Fruit fly (Drosophila melanogaster) Kc167 (cell line): Measurements from ENCODE around the gene CDase.

Experiments used
- Myc ChIP-seq: fragments of >200 bp; optimal IDR thresholded peaks from 2 replicates; lab custom pipeline; 2017; ENCODE audit warnings: missing external identifiers
- Sin3A ChIP-seq: fragments of >200 bp; optimal IDR thresholded peaks from 2 replicates; lab custom pipeline; 2018; ENCODE audit warnings: missing external identifiers
- h ChIP-seq: fragments of >200 bp; optimal IDR thresholded peaks from 3 replicates; lab custom pipeline; 2018; ENCODE audit warnings: missing external identifiers
- insv ChIP-seq: fragments of >200 bp; optimal IDR thresholded peaks from 3 replicates; lab custom pipeline; 2018; ENCODE audit warnings: missing external identifiers
- psq ChIP-seq: fragments of >200 bp; optimal IDR thresholded peaks from 2 replicates; lab custom pipeline; 2017; ENCODE audit warnings: missing external identifiers
- ttk ChIP-seq: sonication (Bioruptor generic); optimal IDR thresholded peaks from 2 replicates; lab custom pipeline; 2017; ENCODE audit warnings: missing external identifiers

The CDase gene

DNA sequence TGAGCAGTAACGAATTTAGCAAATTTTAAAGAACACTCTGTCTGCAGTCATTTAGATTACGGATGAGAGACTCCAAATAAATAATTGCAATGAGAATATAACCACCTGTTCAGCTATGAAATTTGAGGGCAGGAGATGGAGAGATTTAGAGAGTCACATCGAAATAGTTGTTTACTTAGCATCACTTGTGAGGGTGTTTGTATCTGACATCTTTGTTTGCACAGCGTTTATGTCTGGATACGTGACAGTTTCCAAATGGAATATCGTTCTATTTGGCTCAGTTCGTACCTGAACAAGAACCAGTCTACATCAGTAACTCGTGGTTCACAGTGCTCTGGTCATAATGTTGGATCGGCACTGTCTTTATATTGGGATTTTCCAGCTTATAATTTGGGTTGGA is 30.5 kb downstream of the CDase start, which contains the start of gene PH4alphaSG2:
TSS of gene PH4alphaSG2 (plus strand) at position 278 of the 400 bp plus-strand sequence.
- no peak for TF ChIP-seq Sin3A (lab: Kevin White, UChicago)
- no peak for TF ChIP-seq h (lab: Kevin White, UChicago)
- TF ChIP-seq Myc = no peak
- no peak for TF ChIP-seq ttk
- no peak for TF ChIP-seq insv (lab: Kevin White, UChicago)
- no peak for TF ChIP-seq psq (lab: Kevin White, UChicago)

DNA sequence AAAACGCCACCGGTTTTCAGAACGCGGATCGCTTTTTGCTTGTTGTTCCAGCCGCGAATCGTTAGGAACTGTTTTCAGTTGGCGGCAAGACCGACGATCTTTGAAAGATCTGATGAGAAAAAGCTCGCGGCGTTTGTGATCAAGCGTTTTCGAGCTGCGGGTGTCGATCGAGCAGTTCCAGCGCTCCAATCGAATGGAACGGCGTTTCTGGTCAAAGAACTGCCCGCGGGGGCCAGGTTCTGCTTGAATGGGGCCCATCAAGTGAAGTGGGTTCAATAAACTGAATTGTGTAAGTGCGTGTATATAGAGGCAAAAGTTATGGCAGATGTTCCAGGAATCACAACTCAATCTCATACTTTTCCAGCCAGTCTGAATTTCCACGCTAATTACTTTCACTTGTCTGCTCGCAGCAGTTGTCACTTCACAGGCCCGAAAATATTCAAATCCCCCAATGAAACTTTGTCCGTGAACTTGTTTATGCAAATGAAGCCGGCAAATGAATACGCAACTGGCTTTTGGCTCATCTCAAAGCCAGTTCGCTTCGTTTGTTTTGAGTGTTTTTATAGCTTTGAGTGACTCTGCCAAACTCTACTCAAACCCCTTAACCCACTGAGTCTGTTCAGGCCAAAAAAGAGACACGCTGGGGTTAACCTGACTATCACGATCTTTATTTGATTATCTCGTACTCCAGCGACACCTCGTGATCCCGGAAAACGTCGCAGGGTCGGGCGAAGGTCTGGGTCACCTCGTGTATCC is 37.0 kb downstream of the CDase start, which contains the start of gene PH4alphaMP:
TSS of gene PH4alphaMP (minus strand) at position 51 of the 756 bp plus-strand sequence.
- no peak for TF ChIP-seq Myc
- TF ChIP-seq h (lab: Kevin White, UChicago) = no peak
- TF ChIP-seq insv (lab: Kevin White, UChicago) = no peak
- no peak for TF ChIP-seq Sin3A (lab: Kevin White, UChicago)
- TF ChIP-seq psq (lab: Kevin White, UChicago) = no peak
- TF ChIP-seq ttk = no peak

DNA sequence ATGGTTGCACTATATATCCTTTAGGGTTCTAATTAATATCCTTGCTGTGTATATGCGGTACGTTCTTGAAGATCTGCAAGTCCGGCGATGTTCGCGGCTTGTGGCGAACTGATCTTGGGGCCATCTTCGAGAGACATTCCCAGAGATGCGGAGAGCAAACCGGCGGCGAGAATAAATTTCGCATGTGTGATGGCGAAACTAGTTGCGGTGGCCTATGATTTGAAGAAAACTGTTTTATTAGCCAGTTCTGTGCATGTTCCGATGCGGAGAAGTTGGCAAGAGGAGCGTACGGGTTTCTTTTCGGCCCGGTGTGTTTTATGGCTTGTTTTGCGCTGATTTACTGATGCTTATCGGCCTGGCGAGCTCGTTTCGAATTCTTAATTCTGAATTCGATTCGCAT is 40.9 kb downstream of the CDase start, which contains the start of gene PH4alphaNE1:
TSS of gene PH4alphaNE1 (minus strand) at position 101 of the 400 bp plus-strand sequence.
- TF ChIP-seq insv (lab: Kevin White, UChicago) (no peak), h (lab: Kevin White, UChicago) (no peak), psq (lab: Kevin White, UChicago) (no peak), ttk (no peak), Myc (no peak), Sin3A (lab: Kevin White, UChicago) (no peak)

DNA sequence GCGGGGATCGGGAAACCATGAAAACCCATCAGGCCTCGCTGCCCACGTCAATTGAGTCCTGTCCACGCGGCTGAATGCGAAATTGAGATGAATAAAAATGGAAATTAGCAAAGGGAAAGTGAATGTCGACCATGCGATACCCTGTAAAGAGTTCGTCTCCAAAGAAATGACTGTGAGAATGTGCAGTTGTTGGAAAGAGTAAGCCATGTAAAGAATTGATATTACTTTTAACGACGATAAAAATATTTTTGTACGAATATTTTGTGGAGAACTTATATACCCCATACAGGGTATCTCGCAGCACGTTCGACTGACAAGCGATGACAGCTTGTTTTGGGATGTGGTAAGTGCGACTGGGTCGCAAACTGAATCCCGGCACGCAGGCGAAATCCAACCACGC is 41.9 kb downstream of the CDase start:
- TF ChIP-seq Myc (no peak), insv (lab: Kevin White, UChicago) (no peak), psq (lab: Kevin White, UChicago) (no peak), h (lab: Kevin White, UChicago) (no peak), ttk (no peak), Sin3A (lab: Kevin White, UChicago) (no peak)

DNA sequence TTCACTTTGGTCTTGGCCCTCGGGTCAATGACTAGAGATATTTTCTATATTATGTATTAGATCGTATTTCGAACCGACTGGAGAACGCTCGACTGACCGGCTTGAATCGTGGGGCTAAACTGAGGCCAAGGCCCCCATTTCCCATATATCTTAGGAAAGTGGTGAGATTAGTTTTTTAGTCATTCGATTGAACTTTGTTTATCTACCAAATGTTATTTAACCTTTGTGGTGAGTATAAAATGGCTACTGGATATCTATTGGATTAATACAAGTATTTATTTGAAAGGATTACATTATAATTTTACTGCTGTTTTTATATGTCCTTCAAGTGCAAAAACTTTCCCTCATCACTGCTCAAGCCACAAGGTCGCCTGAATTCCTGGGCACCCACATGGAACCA is 44.1 kb downstream of the CDase start, which contains the start of gene CG31371:
TSS of gene CG31371 (minus strand) at position 101 of the 400 bp plus-strand sequence.
- TF ChIP-seq Myc (no peak), h (lab: Kevin White, UChicago) (no peak), insv (lab: Kevin White, UChicago) (no peak), ttk (no peak), Sin3A (lab: Kevin White, UChicago) (no peak), psq (lab: Kevin White, UChicago) (no peak)

DNA sequence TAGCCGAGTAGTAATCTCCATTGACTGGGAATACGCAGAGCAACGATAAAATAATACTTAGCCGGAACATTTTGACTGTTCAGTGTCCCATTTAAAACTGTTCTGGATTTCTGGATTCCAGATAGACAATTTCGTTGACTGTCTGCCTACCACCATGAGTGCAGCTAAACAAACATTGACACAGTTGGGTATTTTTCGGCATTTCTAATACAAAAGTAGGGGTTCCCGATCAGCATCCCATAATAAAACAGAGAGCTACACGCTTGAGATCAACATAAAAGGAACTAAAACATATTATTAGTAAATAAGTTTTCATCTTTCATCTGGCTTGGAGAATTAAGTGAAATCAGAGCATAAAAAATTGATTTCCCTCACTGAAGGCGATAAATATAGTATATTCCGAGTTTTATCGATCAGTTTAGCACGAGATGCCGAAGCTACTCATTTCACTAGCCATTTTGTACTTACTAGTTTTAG is 46.3 kb downstream of the CDase start, which contains the start of the genes PH4alphaSG1 and CG15539:
TSS of gene PH4alphaSG1 (minus strand) at position 101 of the 477 bp plus-strand sequence.
TSS of gene CG15539 (plus strand) at position 427 of the 477 bp plus-strand sequence.
- no peak for TF ChIP-seq Sin3A (lab: Kevin White, UChicago)
- no peak for TF ChIP-seq h (lab: Kevin White, UChicago)
- TF ChIP-seq ttk = no peak
- no peak for TF ChIP-seq psq (lab: Kevin White, UChicago)
- no peak for TF ChIP-seq insv (lab: Kevin White, UChicago)
- TF ChIP-seq Myc = no peak

DNA sequence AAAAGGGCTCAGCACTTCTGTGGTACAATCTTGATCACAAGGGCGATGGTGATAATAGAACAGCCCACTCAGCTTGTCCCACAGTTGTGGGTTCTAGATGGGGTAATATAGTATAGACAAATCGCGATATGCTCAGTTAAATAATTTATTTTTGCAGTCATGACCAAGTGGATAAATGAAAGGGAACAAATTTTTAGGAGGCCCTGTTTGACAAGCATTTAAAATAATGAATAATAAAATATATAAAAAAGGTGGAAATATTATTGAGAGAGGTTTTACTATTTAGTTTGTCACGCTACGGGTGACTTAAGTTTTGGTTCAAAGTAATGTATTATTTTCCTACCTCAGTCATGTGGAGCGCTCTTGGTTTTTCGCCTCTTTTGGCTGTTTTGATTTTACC is 48.4 kb downstream of the CDase start, which contains the start of gene CG34041:
TSS of gene CG34041 (plus strand) at position 301 of the 400 bp plus-strand sequence.
- no peak for TF ChIP-seq Sin3A (lab: Kevin White, UChicago)
- no peak for TF ChIP-seq psq (lab: Kevin White, UChicago)
- TF ChIP-seq Myc = no peak
- no peak for TF ChIP-seq h (lab: Kevin White, UChicago)
- no peak for TF ChIP-seq insv (lab: Kevin White, UChicago)
- TF ChIP-seq ttk = no peak

DNA sequence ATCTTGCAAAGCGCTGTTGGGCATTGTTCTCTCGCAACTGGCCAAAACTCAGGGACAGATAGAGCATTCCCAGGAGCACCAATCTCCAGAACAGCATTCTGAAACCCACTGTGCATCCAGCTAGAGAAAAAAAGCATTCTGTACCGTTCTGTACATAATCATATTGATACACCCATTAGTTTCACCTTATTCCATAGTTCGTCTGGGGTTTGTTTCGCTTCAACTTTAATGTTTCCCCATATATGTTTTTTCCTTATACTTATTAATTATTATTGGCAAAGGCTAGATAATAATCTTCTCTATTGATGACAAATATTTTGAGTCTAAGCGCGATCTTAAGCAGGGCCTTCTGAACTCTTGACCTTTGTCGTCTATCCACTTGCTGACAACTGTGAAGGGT is 52.8 kb downstream of the CDase start, which contains the start of gene PH4alphaNE2:
TSS of gene PH4alphaNE2 (minus strand) at position 101 of the 400 bp plus-strand sequence.
- TF ChIP-seq Sin3A (lab: Kevin White, UChicago) = no peak
- no peak for TF ChIP-seq h (lab: Kevin White, UChicago)
- TF ChIP-seq Myc = no peak
- TF ChIP-seq insv (lab: Kevin White, UChicago) = no peak
- no peak for TF ChIP-seq psq (lab: Kevin White, UChicago)
- TF ChIP-seq ttk = no peak

DNA sequence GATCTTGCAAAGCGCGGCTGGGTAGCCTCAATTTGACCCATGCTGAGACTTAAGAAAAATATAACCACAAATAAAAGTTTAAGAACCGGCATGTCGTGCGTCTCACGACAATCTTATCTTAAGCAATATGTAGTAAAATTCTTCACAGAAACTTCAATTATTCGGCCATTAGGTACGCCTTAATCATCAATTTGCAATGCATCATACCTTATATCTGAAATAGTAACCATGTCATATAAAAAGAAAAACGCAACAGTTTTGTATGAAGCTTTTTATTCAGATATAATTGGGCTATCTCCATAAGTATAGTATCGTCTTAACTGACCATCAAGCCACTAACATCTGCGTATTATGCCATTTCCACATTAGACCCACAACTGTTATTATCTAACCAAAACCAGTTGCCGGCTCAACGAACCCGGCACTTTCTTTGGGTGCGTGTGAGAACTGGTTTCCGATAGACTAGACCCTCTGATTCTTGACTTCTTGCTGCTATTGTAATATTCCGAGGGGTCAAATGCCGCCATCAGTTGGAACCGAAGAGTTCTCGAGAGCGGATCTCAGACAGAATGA is 55.0 kb downstream of the CDase start, which contains the start of the genes CG31524 and CG9698:
TSS of gene CG31524 (minus strand) at position 101 of the 573 bp plus-strand sequence.
TSS of gene CG9698 (plus strand) at position 523 of the 573 bp plus-strand sequence.
- TF ChIP-seq insv (lab: Kevin White, UChicago) (no peak), Sin3A (lab: Kevin White, UChicago) (no peak), Myc (no peak)
